Fruit fly (Drosophila melanogaster): ENCODE measurements around the gene CG12984.
A peak's percentile ranks its signal among the peaks of the same experiment; 100 is the strongest.

CG12984 gene

DNA sequence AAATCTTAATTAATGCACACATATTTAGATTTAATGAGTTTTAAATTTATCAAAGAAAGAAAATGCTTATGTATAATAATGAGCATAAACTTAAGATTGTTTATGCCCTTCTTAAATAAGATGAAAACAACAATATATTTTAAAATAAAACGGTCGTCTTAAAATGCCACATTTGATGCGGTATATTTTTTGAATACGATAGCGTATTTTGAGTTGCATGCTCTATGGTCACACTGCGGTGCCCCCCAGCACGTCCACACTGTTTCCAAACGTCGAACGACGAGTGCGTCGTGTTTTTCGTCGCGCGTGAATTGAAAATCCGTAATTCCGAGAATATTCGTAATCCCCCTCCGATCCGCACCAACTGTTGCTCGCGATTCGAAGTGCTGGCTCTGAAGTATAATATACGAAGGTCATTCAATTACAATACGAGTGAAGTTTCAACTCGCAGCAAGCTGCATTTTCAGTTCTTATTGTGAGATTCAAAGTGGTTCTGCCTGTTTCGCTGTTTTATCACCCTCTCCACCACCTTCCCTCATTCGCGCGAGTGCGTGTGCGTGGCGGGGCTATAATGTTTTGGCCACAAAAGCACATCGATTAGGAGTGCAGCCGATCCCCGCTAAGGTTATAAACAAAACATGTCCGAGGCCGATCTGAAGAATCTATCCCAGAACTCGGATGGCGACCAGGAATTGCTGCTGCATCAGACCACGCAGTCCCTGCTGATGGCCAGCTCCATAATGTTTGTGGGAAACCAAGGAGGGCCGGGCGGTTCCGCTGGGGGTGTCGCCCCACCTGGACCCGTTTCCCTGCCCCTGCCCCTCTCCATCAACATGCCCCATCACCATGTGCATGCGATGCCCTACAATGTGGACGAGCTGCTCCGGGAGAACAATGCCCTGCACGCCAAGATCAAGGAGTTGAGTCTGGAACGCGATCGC lies 43.1 kb downstream of the CG12984 start, which contains the start of gene siz (continued):
- TF ChIP-seq hbn (GFP tag; IDR thresholded peaks at IDR 0.05; ENCODE audit: partially characterized antibody) (peak; percentile 29; the same call in 1 of the 2 replicates), unc-4 (GFP tag; IDR thresholded peaks at IDR 0.05; ENCODE audit: partially characterized antibody) (no peak), Dip3 (GFP tag; optimal IDR thresholded peaks at IDR 0.05) (no peak), Ptx1 (GFP tag; IDR thresholded peaks at IDR 0.05) (no peak), CG6683 (GFP tag; optimal IDR thresholded peaks at IDR 0.05) (peak; percentile 8), gsb (GFP tag; IDR thresholded peaks at IDR 0.05) (no peak), nerfin-1 (tag; optimal IDR thresholded peaks at IDR 0.05) (peak; percentile 24)

DNA sequence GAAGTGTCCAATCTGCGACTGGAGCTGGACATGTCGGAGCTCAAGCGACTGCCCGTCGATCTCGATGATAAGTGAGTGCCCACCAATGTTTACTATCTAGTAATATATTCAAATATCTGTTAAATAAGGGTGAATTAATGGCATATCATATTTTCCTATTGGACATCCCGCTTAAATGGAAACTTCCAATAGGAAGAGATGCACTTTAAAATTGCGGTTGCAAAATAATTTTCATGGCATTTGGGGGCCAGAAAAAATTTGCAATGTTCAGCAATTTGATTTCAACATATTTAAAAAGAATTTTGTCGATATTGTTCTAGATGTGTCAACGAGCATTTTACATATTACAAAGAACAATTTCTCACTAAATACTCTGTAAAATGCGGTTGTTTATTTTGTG lies 43.8 kb downstream of the CG12984 start:
- TF ChIP-seq CG7839 (tag; optimal IDR thresholded peaks at IDR 0.05) = no peak
- TF ChIP-seq sens (GFP tag) = peak; percentile 4
- peak in 1 of 2 experiments; percentile 70 for TF ChIP-seq insv (GFP tag; optimal IDR thresholded peaks at IDR 0.05)
- no peak for TF ChIP-seq CG10147 (GFP tag; optimal IDR thresholded peaks at IDR 0.05)
- no peak for TF ChIP-seq Ssrp (tag; optimal IDR thresholded peaks at IDR 0.05)
- TF ChIP-seq Elba2 (GFP tag; optimal IDR thresholded peaks at IDR 0.05) = peak; percentile 96

DNA sequence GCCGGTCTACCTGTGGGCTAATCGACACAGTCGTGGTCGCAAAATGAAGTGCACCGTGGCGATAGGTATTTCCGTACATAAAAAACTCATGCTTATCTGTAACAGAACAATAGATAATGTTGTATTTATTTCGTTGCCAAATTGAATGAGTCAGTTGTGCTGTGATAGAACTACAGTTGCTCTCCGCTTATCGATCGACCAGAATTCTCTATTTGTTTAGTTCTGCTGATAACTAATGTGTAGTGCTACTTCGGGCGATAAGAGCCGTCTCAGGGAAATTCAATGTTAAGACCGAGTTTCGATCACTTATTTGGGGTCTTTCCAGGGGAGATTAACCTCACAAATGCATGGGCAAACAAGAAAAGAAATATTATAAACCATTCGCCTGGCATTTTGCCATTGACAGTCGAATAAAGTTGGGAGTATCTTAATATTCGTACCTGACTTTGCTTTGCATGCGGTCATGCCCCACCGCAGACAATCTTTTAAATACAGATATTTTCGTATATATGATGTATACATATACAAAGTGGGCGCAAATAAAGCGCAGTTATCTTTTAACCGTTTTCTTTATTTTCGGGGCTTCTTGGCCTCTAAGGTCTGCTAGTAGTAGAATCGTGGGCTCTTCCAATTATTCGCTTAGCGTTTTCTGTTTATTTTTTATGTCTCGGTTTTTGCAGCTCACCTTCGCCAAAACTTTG lies 44.9 kb downstream of the CG12984 start:
- TF ChIP-seq CG13296 (GFP tag; optimal IDR thresholded peaks at IDR 0.05) = peak; percentile 39
- TF ChIP-seq mirr (GFP tag; optimal IDR thresholded peaks at IDR 0.05) = peak; percentile 98
- TF ChIP-seq Bgb (GFP tag; IDR thresholded peaks at IDR 0.05; ENCODE audit: partially characterized antibody) = peak; percentile 12; the same call in 1 of the 2 replicates
- TF ChIP-seq fd64A (GFP tag; optimal IDR thresholded peaks at IDR 0.05) = peak; percentile 7
- no peak for TF ChIP-seq CG7963 (GFP tag; IDR thresholded peaks at IDR 0.05; ENCODE audit: partially characterized antibody)
- peak; percentile 62 for TF ChIP-seq sens (GFP tag)
- TF ChIP-seq sd (tag; optimal IDR thresholded peaks at IDR 0.05) = peak; percentile 73
- no peak for TF ChIP-seq crp (GFP tag; optimal IDR thresholded peaks at IDR 0.05)
- TF ChIP-seq GATAe (GFP tag; conservative IDR thresholded peaks at IDR 0.05) = peak; percentile 89
- TF ChIP-seq nau (GFP tag; optimal IDR thresholded peaks at IDR 0.05) = no peak
- TF ChIP-seq Atf6 (GFP tag; IDR thresholded peaks at IDR 0.05) = no peak
- TF ChIP-seq CG7987 (GFP tag; optimal IDR thresholded peaks at IDR 0.05) = peak; percentile 23
- peak; percentile 35; the same call in 1 of the 2 replicates for TF ChIP-seq NFAT (GFP tag; IDR thresholded peaks at IDR 0.05)
- no peak for TF ChIP-seq CG16813 (GFP tag; IDR thresholded peaks at IDR 0.05; ENCODE audit: partially characterized antibody)
- no peak for TF ChIP-seq lov (optimal IDR thresholded peaks at IDR 0.05)
- TF ChIP-seq lov (GFP tag; IDR thresholded peaks at IDR 0.05) = no peak
- no peak for TF ChIP-seq CG17612 (GFP tag; IDR thresholded peaks at IDR 0.05)
- no peak for TF ChIP-seq CG1602 (GFP tag; optimal IDR thresholded peaks at IDR 0.05)
- TF ChIP-seq org-1 (GFP tag; optimal IDR thresholded peaks at IDR 0.05) = no peak
- TF ChIP-seq Fer1 (GFP tag; optimal IDR thresholded peaks at IDR 0.05) = peak; percentile 32
- TF ChIP-seq CG34376 (GFP tag; optimal IDR thresholded peaks at IDR 0.05) = peak; percentile 87
- no peak for TF ChIP-seq pan (optimal IDR thresholded peaks at IDR 0.05)
- TF ChIP-seq pan (GFP tag; optimal IDR thresholded peaks at IDR 0.05 in 1 of 2, IDR thresholded peaks at IDR 0.05 in 1 of 2) = peak in 1 of 2 experiments; percentile 33
- no peak for TF ChIP-seq Ada2b (GFP tag; IDR thresholded peaks at IDR 0.05)
- no peak for TF ChIP-seq D19B (GFP tag; optimal IDR thresholded peaks at IDR 0.05)
- 0 out of 3 replicates have a peak, but pooled peaks have one; percentile 46 for TF ChIP-seq so (GFP tag; IDR thresholded peaks at IDR 0.05)
- TF ChIP-seq pita (GFP tag; optimal IDR thresholded peaks at IDR 0.05) = no peak
- TF ChIP-seq amos (GFP tag; IDR thresholded peaks at IDR 0.05; ENCODE audit: partially characterized antibody) = peak; percentile 30; the same call in 1 of the 2 replicates
- TF ChIP-seq CG11696 (GFP tag; IDR thresholded peaks at IDR 0.05) = peak; percentile 64
- no peak for TF ChIP-seq Dref (GFP tag; IDR thresholded peaks at IDR 0.05)
- TF ChIP-seq hb (GFP tag; IDR thresholded peaks at IDR 0.05; ENCODE audit: partially characterized antibody) = no peak
